Fruit fly (Drosophila melanogaster): ENCODE results near the gene Rpt3R.
A peak's percentile ranks its signal among the peaks of the same experiment; 100 is the strongest.

DNA sequence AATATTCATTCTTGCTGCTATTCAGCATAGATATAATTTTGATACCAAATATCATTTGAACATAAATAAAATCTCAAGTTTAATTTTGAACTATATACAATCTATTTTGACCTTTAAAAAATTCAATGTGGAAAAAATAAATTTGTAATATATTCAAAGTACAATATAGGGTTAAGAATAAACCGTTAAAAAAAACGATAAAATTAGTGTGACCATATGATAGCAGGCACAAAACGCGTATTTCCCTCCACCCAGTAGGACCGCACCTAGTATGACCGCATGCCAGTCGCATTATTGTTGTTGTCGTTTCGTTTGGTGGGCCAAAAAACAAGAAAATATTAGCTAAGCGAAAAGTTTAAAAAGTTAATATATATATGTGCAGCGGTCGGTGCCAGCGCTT lies 36.7 kb upstream of the Rpt3R start, which contains the start of gene CG8516:
- no peak for TF ChIP-seq cic (GFP tag; optimal IDR thresholded peaks at IDR 0.05)
- no peak for TF ChIP-seq CG1620 (GFP tag; optimal IDR thresholded peaks at IDR 0.05)
- peak; percentile 29 for TF ChIP-seq tj (GFP tag; optimal IDR thresholded peaks at IDR 0.05)
- TF ChIP-seq CG14711 (tag; optimal IDR thresholded peaks at IDR 0.05) = peak; percentile 45
